Worm (Caenorhabditis elegans) whole organism, L4 larva: ENCODE measurements around the gene F57B1.6.

Experiments used
- ama-1 ChIP-seq: fragments of 150-350 bp; optimal IDR thresholded peaks from 2 replicates; lab custom pipeline; 2014; ENCODE audit warnings: inconsistent platforms, mixed read lengths
- fkh-10 ChIP-seq: fragments of 150-350 bp; optimal IDR thresholded peaks from 2 replicates; lab custom pipeline; 2014; ENCODE audit warnings: missing biosample characterization, missing genetic modification reagents, missing genetic modification characterization
- lin-15B ChIP-seq: fragments of 150-350 bp; sonication (generic microtip); optimal IDR thresholded peaks from 3 replicates; lab custom pipeline; 2014; ENCODE audit warnings: missing biosample characterization, missing genetic modification characterization
- nhr-10 ChIP-seq: fragments of 150-350 bp; optimal IDR thresholded peaks from 2 replicates; lab custom pipeline; 2014; ENCODE audit warnings: missing biosample characterization, missing genetic modification characterization
- nhr-76 ChIP-seq: fragments of 150-350 bp; optimal IDR thresholded peaks from 2 replicates; lab custom pipeline; 2014; ENCODE audit warnings: missing biosample characterization, missing genetic modification characterization
- pqm-1 ChIP-seq: sonication (generic microtip); optimal IDR thresholded peaks from 2 replicates; lab custom pipeline; 2017; ENCODE audit warnings: missing biosample characterization, missing genetic modification characterization
- sdz-12 ChIP-seq: fragments of 200-800 bp; sonication (Bioruptor generic); optimal IDR thresholded peaks from 2 replicates; lab custom pipeline; 2018; ENCODE audit warnings: mild to moderate bottlenecking, missing genetic modification characterization, missing compliant biosample characterization
- unc-39 ChIP-seq: sonication (generic microtip); optimal IDR thresholded peaks from 2 replicates; lab custom pipeline; 2017; ENCODE audit warnings: missing biosample characterization, missing genetic modification characterization

- TF ChIP-seq ama-1 (no peak), nhr-10 (tag; lab: Kevin White, UChicago) (no peak), sdz-12 (no peak), pqm-1 (no peak), unc-39 (no peak), fkh-10 (GFP tag; lab: Kevin White, UChicago) (no peak), lin-15B (tag; lab: Kevin White, UChicago) (no peak), nhr-76 (tag; lab: Kevin White, UChicago) (no peak)
Measured at ce11 chrV:13162885-13163284, 46.6 kb upstream of the F57B1.6 start.
